Worm (Caenorhabditis elegans) whole organism, young adult: ENCODE results near the gene rgef-1.

Experiments used
- F23B12.7 ChIP-seq: sonication (generic microtip); optimal IDR thresholded peaks from 2 replicates; lab custom pipeline; 2017; ENCODE audit warnings: missing genetic modification characterization, mild to moderate bottlenecking, missing compliant biosample characterization, antibody characterized with exemption, moderate library complexity; ENCODE audit not compliant: insufficient read depth
- F49E8.2 ChIP-seq: sonication (generic microtip); optimal IDR thresholded peaks from 3 replicates; lab custom pipeline; 2017; ENCODE audit warnings: missing genetic modification characterization, mild to moderate bottlenecking, missing compliant biosample characterization, antibody characterized with exemption, moderate library complexity; ENCODE audit not compliant: insufficient read depth
- ama-1 ChIP-seq, 3 experiments: fragments of 150-350 bp in 1 of 3; sonication (generic microtip) in 2 of 3; optimal IDR thresholded peaks; 2 replicates each; lab custom pipeline; 2014 to 2018; ENCODE audit warnings: missing biosample characterization in 2 of 3, missing genetic modification characterization in 2 of 3, missing genetic modification reagents in 2 of 3
- lin-35 ChIP-seq, 3 experiments: fragments of 150-350 bp in 2 of 3; sonication (generic microtip) in 1 of 3; optimal IDR thresholded peaks; 2 replicates each; lab custom pipeline; 2014 to 2018; ENCODE audit warnings: missing biosample characterization in 3 of 3, missing genetic modification characterization in 3 of 3, missing genetic modification reagents in 3 of 3
- mes-4 ChIP-seq: sonication (generic microtip); optimal IDR thresholded peaks from 2 replicates; lab custom pipeline; 2016; ENCODE audit warnings: missing genotype, missing genetic modification characterization, missing compliant biosample characterization
- nfyb-1 ChIP-seq: fragments of 200-800 bp; sonication (Bioruptor generic); IDR thresholded peaks from 2 replicates; pipeline ENCODE4 v1.3.6; 2022; ENCODE audit warnings: missing genetic modification reagents, missing genetic modification characterization, missing compliant biosample characterization
- nhr-120 ChIP-seq: fragments of 200-800 bp; sonication (Bioruptor generic); IDR thresholded peaks from 2 replicates; pipeline ENCODE4 v1.3.6; 2022; ENCODE audit warnings: missing genetic modification characterization, missing compliant biosample characterization
- sptf-2 ChIP-seq: fragments of 200-800 bp; sonication (Bioruptor generic); optimal IDR thresholded peaks from 2 replicates; lab custom pipeline; 2018; ENCODE audit warnings: mild to moderate bottlenecking, missing genetic modification characterization, missing compliant biosample characterization

DNA sequence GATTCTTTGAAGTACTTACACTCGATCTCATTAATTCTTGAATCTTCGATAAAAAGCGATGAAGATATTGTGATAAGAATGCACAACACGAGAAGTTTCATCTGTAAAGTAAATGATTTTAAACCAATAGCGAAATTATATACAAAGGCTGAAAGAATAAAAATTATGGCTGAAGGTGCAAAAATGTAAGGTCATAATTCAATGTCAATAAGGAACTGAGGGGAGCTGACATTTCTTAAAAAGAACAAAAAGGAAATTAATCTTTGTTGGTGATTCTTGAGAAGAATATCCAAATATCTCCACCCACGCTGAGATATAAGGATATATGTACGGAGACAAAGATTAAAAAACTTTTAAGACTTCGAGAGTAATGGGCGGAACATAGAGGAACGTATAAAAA, 37.4 kb downstream of the rgef-1 start, which contains the start of gene C50F4.9:
- TF ChIP-seq lin-35 (GFP tag; optimal IDR thresholded peaks at IDR 0.05; lab: Kevin White, UChicago) (no peak), F49E8.2 (tag; lab: Kevin White, UChicago) (no peak), nhr-120 (GFP tag; lab: Robert Waterston, UW) (no peak), nfyb-1 (GFP tag; lab: Robert Waterston, UW) (no peak), mes-4 (no peak), F23B12.7 (tag; lab: Kevin White, UChicago) (no peak), ama-1 (optimal IDR thresholded peaks at IDR 0.05; lab: Kevin White, UChicago) (no peak), ama-1 (GFP tag; optimal IDR thresholded peaks at IDR 0.05; lab: Kevin White, UChicago) (no peak), sptf-2 (GFP tag; lab: Kevin White, UChicago) (no peak)
